Fruit fly (Drosophila melanogaster): ENCODE measurements around the gene Kdm3.
A peak's percentile ranks its signal among the peaks of the same experiment; 100 is the strongest.

Kdm3 gene

dm6 chr3R:9543495-9544180, 27.8 kb downstream of the Kdm3 start:
- TF ChIP-seq noc (tag; optimal IDR thresholded peaks at IDR 0.05): no peak

dm6 chr3R:9546808-9547381, 31.1 kb downstream of the Kdm3 start:
- no peak for TF ChIP-seq noc (tag; optimal IDR thresholded peaks at IDR 0.05)

- TF ChIP-seq noc (tag; optimal IDR thresholded peaks at IDR 0.05): no peak
These were observed 33.0 kb downstream of the Kdm3 start for dm6 chr3R:9548769-9549168.

dm6 chr3R:9550265-9551012, 34.6 kb downstream of the Kdm3 start:
- no peak for TF ChIP-seq noc (tag; optimal IDR thresholded peaks at IDR 0.05)

DNA sequence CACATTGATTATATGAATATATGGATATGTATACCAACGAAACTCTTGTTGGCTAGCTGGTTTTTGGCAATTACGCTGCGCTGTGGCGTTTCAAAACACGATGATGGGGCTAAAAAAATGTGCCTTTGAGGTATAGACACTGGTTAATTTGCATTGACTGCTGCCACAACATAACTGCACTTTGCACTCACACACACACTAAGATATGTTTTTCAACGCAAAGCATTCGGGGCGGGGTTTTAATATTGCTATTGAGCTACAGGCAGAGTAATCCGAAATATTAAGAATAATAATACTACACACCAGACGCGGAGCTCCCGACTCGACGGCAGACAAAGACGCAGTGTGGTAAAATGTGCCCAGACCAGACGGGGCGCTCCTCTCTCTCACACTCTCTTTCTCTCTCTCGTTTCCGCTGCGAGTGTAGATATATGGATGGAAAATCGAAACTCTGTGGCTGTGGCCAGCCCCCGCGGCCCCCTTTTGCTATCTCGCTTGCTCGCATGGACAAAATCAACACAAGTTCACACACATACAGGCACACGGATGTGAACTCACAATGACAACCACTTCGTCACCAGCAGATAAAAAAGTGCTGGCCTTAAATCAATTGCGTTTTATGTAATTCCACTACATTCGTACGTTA, 35.3 kb downstream of the Kdm3 start:
- no peak for TF ChIP-seq noc (tag; optimal IDR thresholded peaks at IDR 0.05)

DNA sequence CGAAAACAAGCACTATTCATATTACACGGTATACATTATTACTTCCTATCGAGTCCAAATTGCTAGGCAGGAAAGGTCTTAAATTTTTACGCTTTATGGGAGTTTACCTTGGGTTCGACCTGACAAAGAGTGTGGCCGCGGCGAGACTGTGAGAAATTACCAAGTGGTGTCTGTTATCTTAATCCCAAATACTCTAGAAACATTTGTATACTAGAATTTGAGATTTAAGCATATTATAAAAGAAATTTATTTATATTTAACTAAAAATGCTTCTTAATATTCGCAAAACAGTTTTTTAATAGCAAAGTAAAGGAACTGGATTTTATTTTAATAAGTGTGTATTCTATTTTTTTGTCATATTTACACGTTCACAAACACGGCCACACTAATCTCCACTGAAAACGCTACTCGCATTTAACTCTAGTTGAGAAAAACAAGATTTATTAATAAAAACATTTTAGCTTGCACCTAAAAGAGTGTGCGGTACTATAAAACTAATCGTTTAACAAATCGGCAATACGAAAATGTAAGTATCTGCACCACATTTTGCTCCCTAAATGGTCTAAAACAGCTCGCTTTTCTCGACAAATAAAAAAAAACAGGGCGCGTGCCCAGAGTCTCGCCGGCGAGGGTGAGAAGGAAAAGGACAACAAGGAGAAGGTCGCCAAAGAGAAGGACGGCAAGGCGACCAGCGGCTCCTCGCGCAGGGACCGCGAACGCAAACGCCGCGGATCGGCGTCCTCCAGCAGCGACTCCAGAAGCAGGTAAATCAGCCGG, 36.0 kb downstream of the Kdm3 start, which contains the start of the genes mura and RnpS1:
mura (minus strand) TSS at position 148 of the 777 bp plus-strand sequence.
RnpS1 (plus strand) TSS at position 376 of the 777 bp plus-strand sequence.
- TF ChIP-seq noc (tag; optimal IDR thresholded peaks at IDR 0.05): peak; percentile 61

DNA sequence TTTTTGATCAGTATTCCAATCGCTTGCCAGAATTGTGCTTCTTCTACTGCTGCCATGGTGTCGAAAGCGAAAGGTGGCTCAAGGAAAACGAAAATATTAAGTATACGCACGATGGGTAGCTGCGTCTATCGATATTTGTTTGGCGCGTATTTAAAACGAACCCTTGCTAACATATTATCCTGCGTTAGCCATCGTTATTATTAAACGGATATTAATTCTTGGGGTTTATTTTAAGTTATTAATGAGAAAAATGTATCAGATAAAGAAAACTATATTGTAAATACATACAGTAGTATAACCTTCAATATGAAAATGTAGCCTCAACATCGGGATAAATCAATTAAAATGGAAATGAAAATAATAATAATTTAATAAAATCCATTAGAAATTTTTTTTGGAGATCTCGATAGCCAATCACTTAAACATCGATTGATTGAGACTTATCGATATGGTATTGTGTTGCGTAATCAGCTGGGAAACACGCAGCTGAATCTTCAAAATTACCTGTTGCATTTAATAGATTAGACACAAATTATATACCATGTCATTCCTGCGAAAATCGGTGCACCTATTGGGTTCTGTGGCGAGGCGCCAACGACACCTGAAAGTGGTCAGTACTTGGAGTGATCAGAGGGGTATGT, 39.6 kb downstream of the Kdm3 start, which contains the start of the genes CG9386 and BckdhA:
CG9386 (minus strand) TSS at position 75 of the 641 bp plus-strand sequence.
BckdhA (plus strand) TSS at position 452 of the 641 bp plus-strand sequence.
- TF ChIP-seq noc (tag; optimal IDR thresholded peaks at IDR 0.05): peak; percentile 50

dm6 chr3R:9559413-9560014, 43.7 kb downstream of the Kdm3 start, which contains the start of the genes AP-1mu and MBD-like:
TSS of gene AP-1mu (minus strand) at chr3R:9559525.
TSS of gene MBD-like (plus strand) at chr3R:9559760.
- peak; percentile 61 for TF ChIP-seq noc (tag; optimal IDR thresholded peaks at IDR 0.05)

DNA sequence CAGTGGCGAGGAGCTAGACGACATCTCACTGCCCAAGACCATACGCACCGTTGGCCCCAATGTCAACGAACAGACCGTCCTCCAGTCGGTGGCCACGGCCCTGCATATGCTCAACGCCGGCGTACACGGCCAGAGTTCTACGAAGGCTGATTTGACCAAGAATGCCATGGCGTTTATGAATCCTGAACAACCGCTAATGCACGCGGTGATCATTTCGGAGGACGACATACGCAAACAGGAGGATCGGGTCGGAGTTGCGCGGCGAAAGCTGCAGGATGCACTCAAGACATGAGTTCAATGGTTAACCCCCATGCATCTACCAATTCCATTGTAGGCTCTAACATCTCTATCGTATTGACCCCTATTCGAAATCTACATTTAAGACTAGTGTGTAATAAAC, 45.3 kb downstream of the Kdm3 start:
- no peak for TF ChIP-seq noc (tag; optimal IDR thresholded peaks at IDR 0.05)

dm6 chr3R:9563240-9563992, 47.6 kb downstream of the Kdm3 start, which contains the start of the genes CG9393 and Vps45:
TSS of gene CG9393 (minus strand) at chr3R:9563673.
TSS of gene Vps45 (plus strand) at chr3R:9563924.
- TF ChIP-seq noc (tag; optimal IDR thresholded peaks at IDR 0.05): no peak

dm6 chr3R:9565895-9566294, 50.1 kb downstream of the Kdm3 start, which contains the start of gene CG16789:
TSS of gene CG16789 (plus strand) at chr3R:9566195.
- no peak for TF ChIP-seq noc (tag; optimal IDR thresholded peaks at IDR 0.05)

DNA sequence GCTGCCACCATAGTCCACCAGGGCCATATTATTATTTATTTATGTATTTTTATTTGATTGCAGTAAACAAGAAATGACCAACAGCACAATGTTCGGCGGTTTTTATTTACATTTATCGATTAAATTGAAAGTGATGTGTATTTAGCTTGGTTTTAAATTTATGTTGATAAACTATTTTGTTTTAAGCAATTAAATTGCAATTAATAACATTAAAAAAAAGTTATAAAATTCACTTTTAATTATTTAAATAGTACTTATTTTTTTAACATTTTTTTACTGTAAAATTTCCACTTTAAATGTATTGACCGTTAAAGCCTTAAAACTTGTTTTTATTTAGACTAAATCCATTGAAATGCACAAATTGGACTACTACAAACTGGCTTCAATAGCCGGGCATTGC, 54.3 kb downstream of the Kdm3 start, which contains the start of gene CG16790:
CG16790 (minus strand) TSS at position 101 of the 400 bp plus-strand sequence.
- TF ChIP-seq noc (tag; optimal IDR thresholded peaks at IDR 0.05): no peak

All from whole organism, larva.